Fruit fly (Drosophila melanogaster): Measurements from ENCODE around the gene RagA-B.
A peak's percentile ranks its signal among the peaks of the same experiment; 100 is the strongest.

Gene RagA-B

dm6 chr3R:8980776-8981165 lies 3.3 kb downstream of the RagA-B start, which contains the start of gene CAHbeta (continued):
- peak; percentile 65 for TF ChIP-seq Hand (GFP tag; optimal IDR thresholded peaks at IDR 0.05)
- no peak for TF ChIP-seq CG8765 (GFP tag; IDR thresholded peaks at IDR 0.05)
- peak; percentile 38 for TF ChIP-seq HmgZ (tag; optimal IDR thresholded peaks at IDR 0.05)
- TF ChIP-seq CG12299 (tag; optimal IDR thresholded peaks at IDR 0.05) = peak; percentile 56
- TF ChIP-seq CG34224 (GFP tag; IDR thresholded peaks at IDR 0.05; ENCODE audit: partially characterized antibody) = peak; percentile 21; the same call in 1 of the 3 replicates
- TF ChIP-seq CG18011 (GFP tag; optimal IDR thresholded peaks at IDR 0.05) = no peak
- TF ChIP-seq Bgb (GFP tag; IDR thresholded peaks at IDR 0.05; ENCODE audit: partially characterized antibody) = no peak
- peak; percentile 81 for TF ChIP-seq CG34376 (GFP tag; optimal IDR thresholded peaks at IDR 0.05)
- TF ChIP-seq bbx (GFP tag; IDR thresholded peaks at IDR 0.05; ENCODE audit: partially characterized antibody) = no peak
- no peak for TF ChIP-seq Oaz (GFP tag; IDR thresholded peaks at IDR 0.05)
- no peak for TF ChIP-seq Fer3 (tag; optimal IDR thresholded peaks at IDR 0.05)
- no peak for TF ChIP-seq ERR (GFP tag; optimal IDR thresholded peaks at IDR 0.05)
- TF ChIP-seq Hr51 (GFP tag; optimal IDR thresholded peaks at IDR 0.05) = peak in 1 of 2 experiments; percentile 13
- TF ChIP-seq Oli (tag; optimal IDR thresholded peaks at IDR 0.05) = no peak
- TF ChIP-seq kah (GFP tag; optimal IDR thresholded peaks at IDR 0.05) = peak; percentile 27
- no peak for TF ChIP-seq B-H2 (GFP tag; optimal IDR thresholded peaks at IDR 0.05)
- TF ChIP-seq CG30020 (tag; optimal IDR thresholded peaks at IDR 0.05) = no peak
- TF ChIP-seq lmd (GFP tag; IDR thresholded peaks at IDR 0.05) = no peak
- no peak for TF ChIP-seq Max (GFP tag; optimal IDR thresholded peaks at IDR 0.05)
- no peak for TF ChIP-seq CG8924 (tag; optimal IDR thresholded peaks at IDR 0.05)
- no peak for TF ChIP-seq Hr3 (GFP tag; optimal IDR thresholded peaks at IDR 0.05)
- TF ChIP-seq schlank (tag; optimal IDR thresholded peaks at IDR 0.05) = no peak
- TF ChIP-seq ftz-f1 (GFP tag; optimal IDR thresholded peaks at IDR 0.05) = no peak
- no peak for TF ChIP-seq p53 (GFP tag; optimal IDR thresholded peaks at IDR 0.05)
- TF ChIP-seq CG6813 (GFP tag; optimal IDR thresholded peaks at IDR 0.05) = no peak
- no peak for TF ChIP-seq PHDP (tag; optimal IDR thresholded peaks at IDR 0.05)
- TF ChIP-seq aop (GFP tag; IDR thresholded peaks at IDR 0.05) = no peak
- no peak for TF ChIP-seq CG5953 (GFP tag; IDR thresholded peaks at IDR 0.05)
- TF ChIP-seq crc (GFP tag; optimal IDR thresholded peaks at IDR 0.05) = no peak
- peak; percentile 73 for TF ChIP-seq sd (tag; optimal IDR thresholded peaks at IDR 0.05)
- no peak for TF ChIP-seq HLH54F (GFP tag; optimal IDR thresholded peaks at IDR 0.05)
- peak; percentile 31 for TF ChIP-seq CG13624 (GFP tag; optimal IDR thresholded peaks at IDR 0.05)
- no peak for TF ChIP-seq Mes4 (GFP tag; optimal IDR thresholded peaks at IDR 0.05)
- TF ChIP-seq CG30403 (GFP tag; optimal IDR thresholded peaks at IDR 0.05) = no peak
- TF ChIP-seq Nf-YB (GFP tag; optimal IDR thresholded peaks at IDR 0.05) = no peak
- no peak for TF ChIP-seq CG42726 (GFP tag; IDR thresholded peaks at IDR 0.05; ENCODE audit: partially characterized antibody)
- no peak for TF ChIP-seq cg (GFP tag; optimal IDR thresholded peaks at IDR 0.05)
- TF ChIP-seq pfk (GFP tag; optimal IDR thresholded peaks at IDR 0.05) = no peak
- TF ChIP-seq jigr1 (GFP tag; IDR thresholded peaks at IDR 0.05) = no peak
- TF ChIP-seq BtbVII (GFP tag; optimal IDR thresholded peaks at IDR 0.05) = peak; percentile 40
- no peak for TF ChIP-seq dmrt11E (tag; optimal IDR thresholded peaks at IDR 0.05)
- TF ChIP-seq CG6272 (GFP tag; IDR thresholded peaks at IDR 0.05) = no peak
- peak; percentile 61 for TF ChIP-seq sug (tag; optimal IDR thresholded peaks at IDR 0.05)
- peak; percentile 58 for TF ChIP-seq CG12071 (GFP tag; optimal IDR thresholded peaks at IDR 0.05)
- no peak for TF ChIP-seq Poxn (GFP tag; IDR thresholded peaks at IDR 0.05)
- TF ChIP-seq Rfx (GFP tag; IDR thresholded peaks at IDR 0.05) = peak; percentile 19; the same call in 1 of the 2 replicates
- TF ChIP-seq CG12744 (GFP tag; optimal IDR thresholded peaks at IDR 0.05) = no peak
- TF ChIP-seq Lpt (GFP tag; optimal IDR thresholded peaks at IDR 0.05) = no peak
- TF ChIP-seq Gug (GFP tag; IDR thresholded peaks at IDR 0.05) = no peak
- TF ChIP-seq amos (GFP tag; IDR thresholded peaks at IDR 0.05; ENCODE audit: partially characterized antibody) = no peak
- TF ChIP-seq cwo (GFP tag; optimal IDR thresholded peaks at IDR 0.05) = peak; percentile 75
